Fruit fly (Drosophila melanogaster) whole organism, wandering third instar larva: ENCODE data around the gene CycA.

Source experiments
- CG32264 ChIP-seq: fragments of 200-800 bp; sonication (Bioruptor generic); optimal IDR thresholded peaks from 2 replicates; lab custom pipeline; 2016; ENCODE audit warnings: missing biosample characterization, missing genetic modification characterization
- CG9705 ChIP-seq: fragments of 200-800 bp; sonication (Bioruptor generic); optimal IDR thresholded peaks from 2 replicates; lab custom pipeline; 2018; ENCODE audit warnings: missing biosample characterization, mild to moderate bottlenecking, missing genetic modification characterization
- HLH106 ChIP-seq: fragments of 200-800 bp; optimal IDR thresholded peaks from 3 replicates; lab custom pipeline; 2019; ENCODE audit warnings: missing biosample characterization, mild to moderate bottlenecking, missing genetic modification characterization, moderate library complexity
- OdsH ChIP-seq: fragments of 200-800 bp; sonication (Bioruptor generic); optimal IDR thresholded peaks from 2 replicates; lab custom pipeline; 2016; ENCODE audit warnings: missing biosample characterization, mild to moderate bottlenecking, missing genetic modification characterization
- dmrt93B ChIP-seq: fragments of 200-800 bp; sonication (Bioruptor generic); optimal IDR thresholded peaks from 2 replicates; lab custom pipeline; 2018; ENCODE audit warnings: missing biosample characterization, mild to moderate bottlenecking, missing genetic modification characterization
- h ChIP-seq: fragments of 200-800 bp; sonication (Bioruptor generic); optimal IDR thresholded peaks from 3 replicates; lab custom pipeline; 2016; ENCODE audit warnings: missing biosample characterization, mild to moderate bottlenecking, missing genetic modification characterization
- psq ChIP-seq: fragments of 200-800 bp; sonication (Bioruptor generic); optimal IDR thresholded peaks from 3 replicates; lab custom pipeline; 2017; ENCODE audit warnings: missing biosample characterization, mild to moderate bottlenecking, missing genetic modification characterization, moderate library complexity
- usp ChIP-seq: fragments of >200 bp; optimal IDR thresholded peaks from 2 replicates; lab custom pipeline; 2017; ENCODE audit warnings: missing biosample characterization, missing genetic modification characterization

DNA sequence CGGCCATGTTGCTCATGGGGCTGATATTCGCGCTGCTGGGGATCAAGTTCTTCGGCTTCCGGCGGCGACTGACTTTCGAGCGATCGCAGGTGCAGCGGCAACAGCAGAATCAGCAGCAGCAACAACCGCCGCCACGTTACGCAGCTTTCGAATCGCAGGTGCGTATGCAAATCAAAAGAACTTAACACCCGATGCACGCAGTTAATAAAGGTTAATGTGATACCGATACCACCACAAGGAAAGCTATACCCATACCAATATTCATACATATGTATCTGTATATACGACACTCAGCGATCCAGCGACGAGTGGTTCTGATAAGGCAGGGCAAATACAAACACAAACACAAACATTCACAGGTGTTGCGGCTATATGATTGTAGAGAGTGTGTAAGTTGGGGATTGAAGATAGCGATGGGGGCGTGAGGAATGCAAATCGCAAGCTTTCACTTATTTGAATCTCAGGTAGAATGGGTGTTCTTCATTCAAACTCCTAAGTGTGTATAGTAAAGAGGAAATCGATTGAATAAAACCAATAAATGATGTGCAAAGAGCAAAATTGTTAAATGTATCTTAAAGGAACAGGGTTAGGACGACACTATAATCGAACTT is 55.9 kb downstream of the CycA start:
- TF ChIP-seq HLH106 (tag; lab: Kevin White, UChicago) = no peak
- no peak for TF ChIP-seq dmrt93B (GFP tag; lab: Kevin White, UChicago)
- TF ChIP-seq usp (GFP tag; lab: Kevin White, UChicago) = no peak
- TF ChIP-seq psq (GFP tag; lab: Kevin White, UChicago) = no peak
- TF ChIP-seq OdsH (GFP tag; lab: Kevin White, UChicago) = peak; percentile 15
- TF ChIP-seq CG32264 = no peak
- TF ChIP-seq h (GFP tag; lab: Kevin White, UChicago) = peak; percentile 57
- TF ChIP-seq CG9705 (GFP tag; lab: Kevin White, UChicago) = no peak
